Fruit fly (Drosophila melanogaster): ENCODE measurements around the gene CG34248.

DNA sequence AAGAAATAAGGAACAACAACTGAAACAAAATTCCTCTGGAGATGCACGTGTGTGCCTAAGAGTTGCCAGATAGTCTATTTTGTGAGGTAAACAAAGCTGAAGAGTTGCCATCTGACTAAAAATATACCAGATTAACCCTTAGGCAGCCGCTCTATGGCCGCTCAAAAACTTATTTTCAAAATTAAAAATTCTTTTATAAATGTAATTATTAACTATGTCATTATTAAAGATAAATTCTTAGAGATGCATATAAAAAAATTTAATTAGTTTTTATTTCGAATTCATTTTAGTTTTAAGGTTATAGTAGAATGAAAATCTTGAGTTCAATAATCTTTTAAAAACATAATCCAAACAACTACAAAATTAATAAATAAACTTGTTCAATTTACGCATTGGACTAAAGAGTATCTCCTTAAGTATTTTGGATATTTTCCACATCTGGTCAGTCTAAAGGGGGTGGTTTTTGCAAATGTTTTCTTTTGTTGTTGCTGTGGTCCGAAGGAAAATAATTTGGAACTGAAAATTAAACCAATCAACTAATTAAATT lies 42.0 kb downstream of the CG34248 start, which contains the start of gene Tmx3:
- TF ChIP-seq CG8478 (optimal IDR thresholded peaks at IDR 0.05) (no peak), pan (optimal IDR thresholded peaks at IDR 0.05) (no peak), usp (GFP tag; optimal IDR thresholded peaks at IDR 0.05) (no peak), EcR (GFP tag; optimal IDR thresholded peaks at IDR 0.05) (no peak), Dll (optimal IDR thresholded peaks at IDR 0.05) (no peak)

Data from whole organism.